Worm (Caenorhabditis elegans) whole organism, young adult: ENCODE results near the gene T22B2.1.

Source experiments
- B0261.1 ChIP-seq: sonication (generic microtip); optimal IDR thresholded peaks from 2 replicates; lab custom pipeline; 2016; ENCODE audit warnings: mild to moderate bottlenecking, missing genetic modification characterization, moderate library complexity, missing compliant biosample characterization
- D2030.7 ChIP-seq: fragments of 200-800 bp; sonication (Bioruptor generic); IDR thresholded peaks from 2 replicates; pipeline ENCODE4 v1.3.6; 2022; ENCODE audit warnings: missing genetic modification reagents, missing genetic modification characterization, missing compliant biosample characterization
- F10E7.11 ChIP-seq: sonication (generic microtip); optimal IDR thresholded peaks from 2 replicates; lab custom pipeline; 2017; ENCODE audit warnings: mild to moderate bottlenecking, missing genetic modification characterization, moderate library complexity, missing compliant biosample characterization
- F39B2.1 ChIP-seq: fragments of 200-800 bp; sonication (Bioruptor generic); IDR thresholded peaks from 2 replicates; pipeline ENCODE4 v1.3.6; 2022; ENCODE audit warnings: missing genetic modification reagents, missing genetic modification characterization, missing compliant biosample characterization
- F52B5.7 ChIP-seq: sonication (generic microtip); optimal IDR thresholded peaks from 2 replicates; lab custom pipeline; 2016; ENCODE audit warnings: mild to moderate bottlenecking, missing genetic modification characterization, missing compliant biosample characterization
- K11D2.4 ChIP-seq: fragments of 200-800 bp; sonication (Bioruptor generic); IDR thresholded peaks from 2 replicates; pipeline ENCODE4 v1.3.6; 2022; ENCODE audit warnings: missing genetic modification reagents, missing genetic modification characterization, missing compliant biosample characterization
- aptf-2 ChIP-seq: fragments of 200-800 bp; sonication (Bioruptor generic); conservative IDR thresholded peaks from 2 replicates; pipeline ENCODE4 v1.3.6; 2022; ENCODE audit warnings: missing genetic modification reagents, missing genetic modification characterization, missing compliant biosample characterization
- athp-1 ChIP-seq: sonication (generic microtip); optimal IDR thresholded peaks from 2 replicates; lab custom pipeline; 2017; ENCODE audit warnings: mild to moderate bottlenecking, missing genetic modification characterization, missing compliant biosample characterization
- attf-6 ChIP-seq: fragments of 200-800 bp; sonication (Bioruptor generic); IDR thresholded peaks from 2 replicates; pipeline ENCODE4 v1.3.6; 2022; ENCODE audit warnings: missing genetic modification reagents, missing genetic modification characterization, missing compliant biosample characterization
- bed-1 ChIP-seq: fragments of 200-800 bp; sonication (Bioruptor generic); IDR thresholded peaks from 2 replicates; pipeline ENCODE4 v1.3.6; 2022; ENCODE audit warnings: missing genetic modification reagents, missing genetic modification characterization, missing compliant biosample characterization
- bed-2 ChIP-seq: fragments of 200-800 bp; sonication (Bioruptor generic); IDR thresholded peaks from 2 replicates; pipeline ENCODE4 v1.3.6; 2022; ENCODE audit warnings: missing genetic modification reagents, missing genetic modification characterization, missing compliant biosample characterization
- ccch-3 ChIP-seq: fragments of 200-800 bp; sonication (Bioruptor generic); optimal IDR thresholded peaks from 2 replicates; lab custom pipeline; 2018; ENCODE audit warnings: mild to moderate bottlenecking, missing genetic modification characterization, missing compliant biosample characterization
- cebp-2 ChIP-seq: fragments of 200-800 bp; sonication (Bioruptor generic); IDR thresholded peaks from 2 replicates; pipeline ENCODE4 v1.3.6; 2022; ENCODE audit warnings: missing genetic modification characterization, missing compliant biosample characterization
- ceh-100 ChIP-seq: fragments of 200-800 bp; sonication (Bioruptor generic); IDR thresholded peaks from 2 replicates; pipeline ENCODE4 v1.3.6; 2022; ENCODE audit warnings: missing genetic modification reagents, missing genetic modification characterization, missing compliant biosample characterization
- ceh-27 ChIP-seq: fragments of 200-800 bp; sonication (Bioruptor generic); optimal IDR thresholded peaks from 2 replicates; lab custom pipeline; 2018; ENCODE audit warnings: mild to moderate bottlenecking, missing genetic modification characterization, moderate library complexity, missing compliant biosample characterization
- die-1 ChIP-seq: sonication (generic microtip); optimal IDR thresholded peaks from 2 replicates; lab custom pipeline; 2016; ENCODE audit warnings: missing genotype, mild to moderate bottlenecking, missing genetic modification characterization, missing compliant biosample characterization
- egl-18 ChIP-seq: fragments of 200-800 bp; sonication (Bioruptor generic); IDR thresholded peaks from 2 replicates; pipeline ENCODE4 v1.3.6; 2022; ENCODE audit warnings: missing genetic modification reagents, missing genetic modification characterization, missing compliant biosample characterization
- egrh-3 ChIP-seq: fragments of 200-800 bp; sonication (Bioruptor generic); IDR thresholded peaks from 2 replicates; pipeline ENCODE4 v1.3.6; 2022; ENCODE audit warnings: missing genetic modification reagents, missing genetic modification characterization, missing compliant biosample characterization
- gei-17 ChIP-seq: fragments of 200-800 bp; sonication (Bioruptor generic); optimal IDR thresholded peaks from 2 replicates; lab custom pipeline; 2018; ENCODE audit warnings: mild to moderate bottlenecking, missing genetic modification characterization, missing compliant biosample characterization
- him-1 ChIP-seq: sonication (generic microtip); optimal IDR thresholded peaks from 2 replicates; lab custom pipeline; 2016; ENCODE audit warnings: missing genotype, missing genetic modification reagents, missing genetic modification characterization, missing compliant biosample characterization
- hsf-1 ChIP-seq: fragments of 200-800 bp; sonication (Bioruptor generic); IDR thresholded peaks from 2 replicates; pipeline ENCODE4 v1.3.6; 2022; ENCODE audit warnings: missing genetic modification reagents, missing genetic modification characterization, missing compliant biosample characterization
- let-526 ChIP-seq: fragments of 200-800 bp; sonication (Bioruptor generic); IDR thresholded peaks from 2 replicates; pipeline ENCODE4 v1.3.6; 2022; ENCODE audit warnings: missing genetic modification reagents, missing genetic modification characterization, missing compliant biosample characterization
- lsy-27 ChIP-seq: sonication (generic microtip); optimal IDR thresholded peaks from 2 replicates; lab custom pipeline; 2017; ENCODE audit warnings: missing genetic modification characterization, mild to moderate bottlenecking, missing compliant biosample characterization, antibody characterized with exemption, missing genotype, borderline replicate concordance; ENCODE audit not compliant: insufficient read depth
- madf-10 ChIP-seq: sonication (generic microtip); optimal IDR thresholded peaks from 2 replicates; lab custom pipeline; 2016; ENCODE audit warnings: mild to moderate bottlenecking, missing genetic modification characterization, missing compliant biosample characterization
- madf-3 ChIP-seq: fragments of 200-800 bp; sonication (Bioruptor generic); IDR thresholded peaks from 2 replicates; pipeline ENCODE4 v1.3.6; 2022; ENCODE audit warnings: missing genetic modification reagents, missing genetic modification characterization, missing compliant biosample characterization
- madf-6 ChIP-seq: fragments of 200-800 bp; sonication (Bioruptor generic); IDR thresholded peaks from 2 replicates; pipeline ENCODE4 v1.3.6; 2022; ENCODE audit warnings: missing genetic modification reagents, missing genetic modification characterization, missing compliant biosample characterization
- mxl-1 ChIP-seq: sonication (generic microtip); optimal IDR thresholded peaks from 2 replicates; lab custom pipeline; 2016; ENCODE audit warnings: missing genetic modification characterization, missing compliant biosample characterization
- nfyb-1 ChIP-seq: fragments of 200-800 bp; sonication (Bioruptor generic); IDR thresholded peaks from 2 replicates; pipeline ENCODE4 v1.3.6; 2022; ENCODE audit warnings: missing genetic modification reagents, missing genetic modification characterization, missing compliant biosample characterization
- rpc-1 ChIP-seq, 2 experiments: fragments of 150-350 bp in 1 of 2; sonication (generic microtip) in 1 of 2; optimal IDR thresholded peaks; 2 replicates each; lab custom pipeline; 2014 to 2018; ENCODE audit warnings: missing biosample characterization in 1 of 2, missing genetic modification characterization in 1 of 2, missing genetic modification reagents in 1 of 2, missing genotype in 1 of 2
- sdz-38 ChIP-seq: sonication (generic microtip); optimal IDR thresholded peaks from 2 replicates; lab custom pipeline; 2016; ENCODE audit warnings: missing genotype, missing genetic modification characterization, missing compliant biosample characterization
- tbp1 ChIP-seq: fragments of 200-800 bp; sonication (Bioruptor generic); optimal IDR thresholded peaks from 2 replicates; lab custom pipeline; 2018; ENCODE audit warnings: mild to moderate bottlenecking, missing genetic modification characterization, missing compliant biosample characterization
- unc-62 ChIP-seq: fragments of 150-350 bp; optimal IDR thresholded peaks from 2 replicates; lab custom pipeline; 2014; ENCODE audit warnings: missing biosample characterization, missing genetic modification reagents, missing genetic modification characterization
- xnd-1 ChIP-seq: sonication (generic microtip); optimal IDR thresholded peaks from 2 replicates; lab custom pipeline; 2016; ENCODE audit warnings: missing genotype, missing genetic modification reagents, missing genetic modification characterization, missing compliant biosample characterization
- ztf-3 ChIP-seq: fragments of 200-800 bp; sonication (Bioruptor generic); optimal IDR thresholded peaks from 2 replicates; lab custom pipeline; 2018; ENCODE audit warnings: mild to moderate bottlenecking, missing genetic modification characterization, missing compliant biosample characterization

T22B2.1 gene

DNA sequence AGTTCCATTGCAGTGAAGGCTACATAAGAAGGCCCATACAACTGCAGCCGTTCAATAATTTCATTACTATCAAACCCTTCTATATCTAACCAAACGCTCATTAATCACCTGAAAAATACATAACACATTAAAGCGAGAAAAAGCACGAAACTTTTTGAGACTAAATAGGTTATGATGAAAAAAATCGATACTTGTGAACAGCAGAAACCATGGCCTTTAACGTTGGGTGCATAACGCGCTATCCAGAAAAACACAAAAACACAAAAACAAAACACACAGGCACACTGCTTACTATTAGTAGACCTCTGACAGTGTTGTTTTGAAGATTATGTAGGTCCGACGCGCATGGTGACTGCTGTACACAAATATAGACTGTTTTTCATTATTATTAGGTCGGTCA, 14.6 kb upstream of the T22B2.1 start, which contains the start of gene T22B2.5:
Gene T22B2.5, minus strand, starts transcription at position 101 of the 400 bp plus-strand sequence.
- TF ChIP-seq egl-18 (GFP tag; lab: Robert Waterston, UW) (no peak), attf-6 (GFP tag; lab: Robert Waterston, UW) (no peak), mxl-1 (tag; lab: Kevin White, UChicago) (no peak), ceh-100 (GFP tag; lab: Robert Waterston, UW) (no peak), cebp-2 (GFP tag; lab: Robert Waterston, UW) (no peak), egrh-3 (GFP tag; lab: Robert Waterston, UW) (no peak), madf-6 (GFP tag; lab: Robert Waterston, UW) (no peak), F10E7.11 (tag; lab: Kevin White, UChicago) (no peak), lsy-27 (tag; lab: Kevin White, UChicago) (no peak), sdz-38 (no peak), madf-10 (tag; lab: Kevin White, UChicago) (no peak), bed-1 (no peak), ccch-3 (GFP tag; lab: Kevin White, UChicago) (no peak), B0261.1 (tag; lab: Kevin White, UChicago) (no peak), ztf-3 (GFP tag; lab: Kevin White, UChicago) (no peak), athp-1 (tag; lab: Kevin White, UChicago) (no peak), nfyb-1 (GFP tag; lab: Robert Waterston, UW) (no peak)

DNA sequence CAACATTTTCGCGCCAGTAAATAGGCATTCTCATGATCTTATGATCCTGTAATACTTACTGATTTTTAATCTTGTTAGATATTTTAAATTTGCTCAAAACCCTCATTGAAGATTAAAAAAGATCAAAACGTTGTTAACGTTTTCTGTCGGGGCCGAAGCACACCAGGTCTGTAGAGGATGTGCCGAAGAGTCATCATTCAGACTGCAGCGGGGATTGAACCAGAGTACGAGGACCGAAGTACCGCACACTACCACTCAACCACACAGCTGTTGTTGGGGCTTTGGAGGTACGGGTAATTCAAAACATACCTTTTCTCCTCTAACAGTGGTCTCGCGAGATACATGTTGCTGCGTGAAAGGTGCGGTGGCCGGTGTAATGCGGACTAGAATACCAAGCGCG, 11.6 kb upstream of the T22B2.1 start:
- TF ChIP-seq xnd-1 (no peak), bed-2 (GFP tag; lab: Robert Waterston, UW) (no peak), him-1 (tag; lab: Kevin White, UChicago) (peak; percentile 40), rpc-1 (optimal IDR thresholded peaks at IDR 0.05; lab: Kevin White, UChicago) (peak; percentile 50), rpc-1 (tag; optimal IDR thresholded peaks at IDR 0.05; lab: Kevin White, UChicago) (peak; percentile 78), D2030.7 (GFP tag; lab: Robert Waterston, UW) (0 out of 2 replicates have a peak, but pooled peaks have one; percentile 29), die-1 (tag; lab: Kevin White, UChicago) (peak; percentile 16), B0261.1 (tag; lab: Kevin White, UChicago) (peak; percentile 51), madf-6 (GFP tag; lab: Robert Waterston, UW) (0 out of 2 replicates have a peak, but pooled peaks have one; percentile 28), madf-3 (GFP tag; lab: Robert Waterston, UW) (no peak), F52B5.7 (peak; percentile 14), ceh-27 (peak; percentile 26), tbp1 (peak; percentile 74)

DNA sequence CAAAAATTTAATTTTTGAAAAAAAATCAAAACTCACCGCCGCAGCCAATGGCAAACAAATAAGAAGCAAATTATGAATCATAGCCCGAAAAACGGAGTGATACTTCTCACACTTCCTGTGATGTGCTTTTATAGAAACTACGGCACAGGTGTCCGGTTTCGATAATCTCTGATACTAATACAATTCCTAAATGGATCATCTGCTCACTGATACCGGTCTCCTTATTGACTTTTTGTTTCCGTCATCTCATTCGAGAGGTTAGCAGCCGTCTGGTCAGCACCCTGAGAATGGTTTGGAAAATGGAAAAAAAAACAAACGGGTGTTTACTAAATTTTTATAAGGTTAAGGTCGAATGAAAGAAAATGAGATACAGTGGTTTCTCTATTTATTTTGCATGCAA, 10.1 kb upstream of the T22B2.1 start, which contains the start of gene idpp-9:
Gene idpp-9, minus strand, starts transcription at position 101 of the 400 bp plus-strand sequence.
- TF ChIP-seq ceh-27 (no peak), K11D2.4 (GFP tag; lab: Robert Waterston, UW) (no peak), unc-62 (GFP tag; lab: Kevin White, UChicago) (no peak), ccch-3 (GFP tag; lab: Kevin White, UChicago) (no peak), F39B2.1 (GFP tag; lab: Robert Waterston, UW) (no peak), lsy-27 (tag; lab: Kevin White, UChicago) (no peak), rpc-1 (optimal IDR thresholded peaks at IDR 0.05; lab: Kevin White, UChicago) (no peak), rpc-1 (tag; optimal IDR thresholded peaks at IDR 0.05; lab: Kevin White, UChicago) (no peak), let-526 (GFP tag; lab: Robert Waterston, UW) (no peak), gei-17 (GFP tag; lab: Kevin White, UChicago) (no peak), hsf-1 (GFP tag; lab: Robert Waterston, UW) (no peak), aptf-2 (GFP tag; lab: Robert Waterston, UW) (no peak)
